Fruit fly (Drosophila melanogaster): Measurements from ENCODE around the gene Myt1.

Myt1 gene

dm6 chr3L:5764922-5765843 lies 14.2 kb downstream of the Myt1 start, which contains the start of gene CG10576 (continued):
- no peak for TF ChIP-seq Nf-YC (tag; optimal IDR thresholded peaks at IDR 0.05)
- no peak for TF ChIP-seq kni (GFP tag; optimal IDR thresholded peaks at IDR 0.05)
- TF ChIP-seq CG8359 (GFP tag; optimal IDR thresholded peaks at IDR 0.05; ENCODE audit: borderline replicate concordance): no peak
- TF ChIP-seq dimm (GFP tag; IDR thresholded peaks at IDR 0.05): no peak
- no peak for TF ChIP-seq Sox102F (GFP tag; optimal IDR thresholded peaks at IDR 0.05)
- no peak for TF ChIP-seq CG1647 (GFP tag; optimal IDR thresholded peaks at IDR 0.05)
- TF ChIP-seq tx (GFP tag; optimal IDR thresholded peaks at IDR 0.05): no peak
- no peak for TF ChIP-seq Drgx (GFP tag; IDR thresholded peaks at IDR 0.05)
- no peak for TF ChIP-seq Ssrp (tag; optimal IDR thresholded peaks at IDR 0.05)
- no peak for TF ChIP-seq HLH54F (GFP tag; optimal IDR thresholded peaks at IDR 0.05)
- no peak for TF ChIP-seq CkIIα-i1 (GFP tag; IDR thresholded peaks at IDR 0.05)
- TF ChIP-seq CG11093 (GFP tag; IDR thresholded peaks at IDR 0.05): no peak
- TF ChIP-seq br (optimal IDR thresholded peaks at IDR 0.05): no peak
- TF ChIP-seq YL-1 (GFP tag; optimal IDR thresholded peaks at IDR 0.05): peak; percentile 96
- TF ChIP-seq Max (GFP tag; optimal IDR thresholded peaks at IDR 0.05): peak; percentile 93
- no peak for TF ChIP-seq sug (tag; optimal IDR thresholded peaks at IDR 0.05)
- TF ChIP-seq kay (GFP tag; optimal IDR thresholded peaks at IDR 0.05): no peak
- TF ChIP-seq Dp (GFP tag; optimal IDR thresholded peaks at IDR 0.05): peak; percentile 76
- TF ChIP-seq CG12236 (GFP tag; optimal IDR thresholded peaks at IDR 0.05): no peak
- no peak for TF ChIP-seq CG6765 (GFP tag; optimal IDR thresholded peaks at IDR 0.05)
- no peak for TF ChIP-seq CG11696 (GFP tag; IDR thresholded peaks at IDR 0.05)
- no peak for TF ChIP-seq crp (GFP tag; optimal IDR thresholded peaks at IDR 0.05)
- peak; percentile 44; the same call in 1 of the 2 replicates for TF ChIP-seq bbx (GFP tag; IDR thresholded peaks at IDR 0.05; ENCODE audit: partially characterized antibody)
- no peak for TF ChIP-seq Bteb2 (GFP tag; optimal IDR thresholded peaks at IDR 0.05)
- TF ChIP-seq sc (optimal IDR thresholded peaks at IDR 0.05): no peak
- no peak for TF ChIP-seq sc (GFP tag; optimal IDR thresholded peaks at IDR 0.05)
- no peak for TF ChIP-seq CG14014 (GFP tag; IDR thresholded peaks at IDR 0.05)
- no peak for TF ChIP-seq CG17361 (GFP tag; IDR thresholded peaks at IDR 0.05)
- no peak for TF ChIP-seq yki (optimal IDR thresholded peaks at IDR 0.05)
- TF ChIP-seq CG16813 (GFP tag; IDR thresholded peaks at IDR 0.05; ENCODE audit: partially characterized antibody): peak; percentile 60
- TF ChIP-seq corto (GFP tag; optimal IDR thresholded peaks at IDR 0.05): no peak
- no peak for TF ChIP-seq cwo (GFP tag; optimal IDR thresholded peaks at IDR 0.05)
- TF ChIP-seq pho (GFP tag; optimal IDR thresholded peaks at IDR 0.05): no peak
- TF ChIP-seq CG7271 (tag; optimal IDR thresholded peaks at IDR 0.05): no peak
- TF ChIP-seq CG5180 (GFP tag; optimal IDR thresholded peaks at IDR 0.05): no peak
- peak; percentile 43 for TF ChIP-seq Xbp1 (GFP tag; optimal IDR thresholded peaks at IDR 0.05)
- no peak for TF ChIP-seq gce (GFP tag; IDR thresholded peaks at IDR 0.05)
- TF ChIP-seq pb (GFP tag; optimal IDR thresholded peaks at IDR 0.05): no peak
- TF ChIP-seq chn (GFP tag; optimal IDR thresholded peaks at IDR 0.05): no peak
- no peak for TF ChIP-seq Mes4 (GFP tag; optimal IDR thresholded peaks at IDR 0.05)
- TF ChIP-seq CG8944 (GFP tag; optimal IDR thresholded peaks at IDR 0.05): no peak
- TF ChIP-seq CG33213 (GFP tag; optimal IDR thresholded peaks at IDR 0.05): no peak
- no peak for TF ChIP-seq Rx (GFP tag; IDR thresholded peaks at IDR 0.05)
- peak; percentile 73 for TF ChIP-seq Ets97D (GFP tag; optimal IDR thresholded peaks at IDR 0.05)
- TF ChIP-seq sna (GFP tag; IDR thresholded peaks at IDR 0.05; ENCODE audit: partially characterized antibody): 0 out of 2 replicates have a peak, but pooled peaks have one; percentile 45
- no peak for TF ChIP-seq en (GFP tag; optimal IDR thresholded peaks at IDR 0.05)
- TF ChIP-seq CG10979 (tag; optimal IDR thresholded peaks at IDR 0.05): peak; percentile 13
- TF ChIP-seq dm (GFP tag; optimal IDR thresholded peaks at IDR 0.05): peak; percentile 98
- TF ChIP-seq BEAF-32 (GFP tag; optimal IDR thresholded peaks at IDR 0.05): peak; percentile 91
- TF ChIP-seq HLHmδ (GFP tag; optimal IDR thresholded peaks at IDR 0.05): peak; percentile 2

All from whole organism, embryonic.